Worm (Caenorhabditis elegans): ENCODE results near the gene F38A5.8.

ce11 chrIV:6621252-6621651, 21.7 kb downstream of the F38A5.8 start, which contains the start of gene C01B10.3:
- TF ChIP-seq W03F9.2 (tag; optimal IDR thresholded peaks at IDR 0.05) (no peak), him-1 (tag; optimal IDR thresholded peaks at IDR 0.05) (no peak)

All from whole organism, L4/young adult.